Worm (Caenorhabditis elegans) whole organism, midembryonic: Measurements from ENCODE around the gene hmgr-1.

ENCODE experiments used
- T22C8.4 ChIP-seq: fragments of 200-800 bp; sonication (Bioruptor generic); IDR thresholded peaks from 2 replicates; pipeline ENCODE4 v1.3.6; 2022; ENCODE audit warnings: missing genetic modification characterization, missing compliant biosample characterization
- flt-1 ChIP-seq: fragments of 200-800 bp; sonication (Bioruptor generic); IDR thresholded peaks from 2 replicates; pipeline ENCODE4 v1.3.6; 2022; ENCODE audit warnings: missing genetic modification characterization, missing compliant biosample characterization
- ref-1 ChIP-seq: fragments of 200-800 bp; sonication (Bioruptor generic); conservative IDR thresholded peaks from 2 replicates; pipeline ENCODE4 v1.3.6; 2022; ENCODE audit warnings: missing genetic modification reagents, missing genetic modification characterization, missing compliant biosample characterization
- tab-1 ChIP-seq: fragments of 200-800 bp; sonication (Bioruptor generic); IDR thresholded peaks from 2 replicates; pipeline ENCODE4 v1.3.6; 2022; ENCODE audit warnings: missing genetic modification characterization, missing compliant biosample characterization
- ztf-23 ChIP-seq: fragments of 200-800 bp; sonication (Bioruptor generic); IDR thresholded peaks from 2 replicates; pipeline ENCODE4 v1.3.6; 2022; ENCODE audit warnings: missing genetic modification reagents, missing genetic modification characterization, missing compliant biosample characterization

ce11 chrIII:7373802-7374435 is 14.6 kb downstream of the hmgr-1 start:
- TF ChIP-seq tab-1 (GFP tag; lab: Robert Waterston, UW) = no peak
- TF ChIP-seq ref-1 (GFP tag; lab: Robert Waterston, UW) = no peak
- no peak for TF ChIP-seq T22C8.4 (GFP tag; lab: Robert Waterston, UW)
- TF ChIP-seq flt-1 (GFP tag; lab: Robert Waterston, UW) = no peak
- no peak for TF ChIP-seq ztf-23 (GFP tag; lab: Robert Waterston, UW)
